Worm (Caenorhabditis elegans): ENCODE data around the gene col-17.

The col-17 gene

DNA sequence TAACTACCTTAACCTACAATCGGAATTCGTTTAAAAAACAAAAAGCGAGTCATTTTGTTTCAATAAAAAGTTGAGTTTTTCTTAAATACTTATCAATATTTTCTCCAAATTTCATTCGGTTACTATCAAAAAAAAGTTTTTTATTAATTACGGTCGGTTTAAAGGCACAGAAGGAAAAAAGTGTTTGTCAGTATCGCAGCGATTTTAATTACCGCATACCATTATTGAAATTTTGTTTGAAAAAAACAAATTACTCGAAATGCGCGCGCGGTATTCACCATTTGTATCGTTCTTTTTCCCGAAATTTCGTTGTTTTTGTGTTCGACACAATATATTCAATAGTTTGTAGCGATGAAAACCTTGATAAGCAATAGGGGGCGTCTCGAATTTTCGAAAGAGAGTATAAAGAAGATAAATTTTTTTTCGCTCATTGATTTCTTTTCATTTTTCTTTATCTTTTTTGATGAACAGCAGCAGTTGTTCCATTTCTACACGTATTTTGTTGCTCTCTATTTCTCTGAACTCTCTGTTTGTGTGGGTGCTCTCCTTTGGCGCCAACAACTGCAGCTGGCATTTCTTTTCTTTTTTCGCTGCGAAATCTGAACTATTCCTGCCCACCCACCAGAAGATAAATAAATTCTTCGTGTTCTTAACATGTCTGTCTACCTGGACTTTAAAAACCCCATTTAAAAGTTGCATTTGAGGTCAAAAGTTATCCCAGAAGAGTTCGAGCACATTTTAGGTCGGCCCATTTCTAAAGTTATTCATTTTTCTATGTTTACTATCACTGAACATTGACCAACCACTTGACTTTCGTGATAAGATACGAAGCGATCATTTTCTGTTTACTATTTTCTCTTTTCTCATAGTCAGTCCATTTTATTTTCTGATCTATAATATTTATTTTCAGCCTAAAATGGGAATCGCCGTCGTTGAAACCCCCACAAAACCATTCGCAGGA lies 21.4 kb upstream of the col-17 start, which contains the start of gene pgm-1:
pgm-1 (plus strand) TSS at position 911 of the 961 bp plus-strand sequence.
- TF ChIP-seq rnt-1 (tag; optimal IDR thresholded peaks at IDR 0.05) (peak; percentile 58), ceh-8 (GFP tag; optimal IDR thresholded peaks at IDR 0.05) (no peak), hpl-2 (GFP tag; optimal IDR thresholded peaks at IDR 0.05) (no peak), tbx-2 (tag; optimal IDR thresholded peaks at IDR 0.05) (no peak), lin-15B (tag; optimal IDR thresholded peaks at IDR 0.05) (no peak), pqm-1 (tag; optimal IDR thresholded peaks at IDR 0.05) (no peak), swsn-7 (tag; optimal IDR thresholded peaks at IDR 0.05) (peak; percentile 7), zag-1 (tag; optimal IDR thresholded peaks at IDR 0.05) (no peak), grh-1 (GFP tag; IDR thresholded peaks at IDR 0.05) (no peak), blmp-1 (tag; optimal IDR thresholded peaks at IDR 0.05) (peak; percentile 25), ama-1 (optimal IDR thresholded peaks at IDR 0.05) (no peak), ets-5 (GFP tag; IDR thresholded peaks at IDR 0.05) (no peak), nhr-237 (tag; optimal IDR thresholded peaks at IDR 0.05) (no peak), hlh-17 (GFP tag; optimal IDR thresholded peaks at IDR 0.05; ENCODE audit: borderline replicate concordance) (no peak), lin-35 (GFP tag; optimal IDR thresholded peaks at IDR 0.05) (peak in 1 of 2 experiments; percentile 35), mef-2 (tag; optimal IDR thresholded peaks at IDR 0.05) (no peak), egl-13 (tag; optimal IDR thresholded peaks at IDR 0.05) (no peak), nhr-47 (tag; optimal IDR thresholded peaks at IDR 0.05) (no peak), snu-23 (GFP tag; optimal IDR thresholded peaks at IDR 0.05) (peak; percentile 45), nhr-90 (tag; optimal IDR thresholded peaks at IDR 0.05; ENCODE audit: poor library complexity) (no peak), C34B4.2 (tag; optimal IDR thresholded peaks at IDR 0.05) (no peak), nhr-12 (tag; optimal IDR thresholded peaks at IDR 0.05) (no peak), ceh-82 (tag; optimal IDR thresholded peaks at IDR 0.05) (no peak), C04F5.9 (tag; optimal IDR thresholded peaks at IDR 0.05) (no peak), sup-37 (GFP tag; optimal IDR thresholded peaks at IDR 0.05) (no peak), mab-9 (GFP tag; IDR thresholded peaks at IDR 0.05) (no peak), C16A3.4 (tag; optimal IDR thresholded peaks at IDR 0.05) (peak; percentile 7), irx-1 (tag; optimal IDR thresholded peaks at IDR 0.05) (no peak), nhr-19 (GFP tag; conservative IDR thresholded peaks at IDR 0.05) (peak; percentile 26; the same call in 1 of the 2 replicates), nhr-20 (tag; optimal IDR thresholded peaks at IDR 0.05) (peak; percentile 42), unc-62 (GFP tag; optimal IDR thresholded peaks at IDR 0.05) (no peak), pag-3 (tag; optimal IDR thresholded peaks at IDR 0.05; ENCODE audit: borderline replicate concordance, insufficient read depth) (peak; percentile 41), xbp-1 (tag; optimal IDR thresholded peaks at IDR 0.05) (no peak), efl-3 (GFP tag; optimal IDR thresholded peaks at IDR 0.05) (no peak), ceh-88 (GFP tag; IDR thresholded peaks at IDR 0.05) (no peak), isw-1 (GFP tag; IDR thresholded peaks at IDR 0.05) (no peak), ztf-4 (tag; optimal IDR thresholded peaks at IDR 0.05) (no peak), aha-1 (tag; optimal IDR thresholded peaks at IDR 0.05) (no peak), elt-3 (tag; optimal IDR thresholded peaks at IDR 0.05) (peak in 1 of 6 experiments; percentile 46), lsy-2 (tag; optimal IDR thresholded peaks at IDR 0.05) (peak; percentile 7 to 51), ceh-63 (GFP tag; optimal IDR thresholded peaks at IDR 0.05) (no peak), unc-98 (GFP tag; IDR thresholded peaks at IDR 0.05) (no peak), fos-1 (tag; optimal IDR thresholded peaks at IDR 0.05) (no peak), aly-2 (tag; optimal IDR thresholded peaks at IDR 0.05) (no peak), unc-86 (tag; optimal IDR thresholded peaks at IDR 0.05) (no peak), efl-1 (optimal IDR thresholded peaks at IDR 0.05) (peak; percentile 26 to 35), efl-1 (GFP tag; optimal IDR thresholded peaks at IDR 0.05 in 1 of 2) (no peak), nhr-11 (tag; optimal IDR thresholded peaks at IDR 0.05) (no peak), dpl-1 (GFP tag; optimal IDR thresholded peaks at IDR 0.05) (peak in 2 of 3 experiments; percentile 16 to 38), nhr-71 (tag; optimal IDR thresholded peaks at IDR 0.05) (peak; percentile 70), jun-1 (tag; optimal IDR thresholded peaks at IDR 0.05) (no peak)

Measured in whole organism, L1 larva.